Worm (Caenorhabditis elegans): Measurements from ENCODE around the gene ZK105.13.
A peak's percentile ranks its signal among the peaks of the same experiment; 100 is the strongest.

Gene ZK105.13

ce11 chrV:7713072-7713471 lies at the start of gene ZK105.13:
Gene ZK105.13, minus strand, starts transcription at chrV:7713172.
- no peak for TF ChIP-seq gmeb-1 (tag; optimal IDR thresholded peaks at IDR 0.05)
- TF ChIP-seq snpc-4 (tag; optimal IDR thresholded peaks at IDR 0.05), result no peak
- TF ChIP-seq sma-3 (GFP tag; optimal IDR thresholded peaks at IDR 0.05), result no peak
- no peak for TF ChIP-seq elt-3 (tag; optimal IDR thresholded peaks at IDR 0.05)
- TF ChIP-seq blmp-1 (tag; optimal IDR thresholded peaks at IDR 0.05; ENCODE audit: insufficient read depth), result no peak

ce11 chrV:7761906-7762305 lies 48.9 kb upstream of the ZK105.13 start:
- no peak for TF ChIP-seq nhr-23 (tag; optimal IDR thresholded peaks at IDR 0.05)
- no peak for TF ChIP-seq unc-55 (GFP tag; optimal IDR thresholded peaks at IDR 0.05)
- no peak for TF ChIP-seq snpc-4 (tag; optimal IDR thresholded peaks at IDR 0.05)
- TF ChIP-seq aly-2 (tag; optimal IDR thresholded peaks at IDR 0.05), result no peak
- no peak for TF ChIP-seq nhr-129 (tag; optimal IDR thresholded peaks at IDR 0.05)
- TF ChIP-seq F13H6.1 (tag; optimal IDR thresholded peaks at IDR 0.05), result no peak
- TF ChIP-seq nhr-77 (tag; optimal IDR thresholded peaks at IDR 0.05), result no peak
- TF ChIP-seq ztf-1 (GFP tag; conservative IDR thresholded peaks at IDR 0.05), result no peak
- no peak for TF ChIP-seq mab-5 (tag; optimal IDR thresholded peaks at IDR 0.05)
- TF ChIP-seq mdl-1 (tag; optimal IDR thresholded peaks at IDR 0.05), result no peak
- TF ChIP-seq dmd-4 (tag; optimal IDR thresholded peaks at IDR 0.05), result no peak
- TF ChIP-seq nhr-6 (tag; optimal IDR thresholded peaks at IDR 0.05), result no peak
- no peak for TF ChIP-seq unc-39 (tag; optimal IDR thresholded peaks at IDR 0.05)
- no peak for TF ChIP-seq ztf-4 (tag; optimal IDR thresholded peaks at IDR 0.05)
- TF ChIP-seq R02D3.7 (tag; optimal IDR thresholded peaks at IDR 0.05), result no peak
- TF ChIP-seq sma-3 (GFP tag; optimal IDR thresholded peaks at IDR 0.05), result no peak
- no peak for TF ChIP-seq gmeb-1 (tag; optimal IDR thresholded peaks at IDR 0.05)
- TF ChIP-seq ceh-82 (tag; optimal IDR thresholded peaks at IDR 0.05), result no peak
- TF ChIP-seq nhr-12 (tag; optimal IDR thresholded peaks at IDR 0.05), result no peak
- no peak for TF ChIP-seq Y55F3AM.14 (GFP tag; optimal IDR thresholded peaks at IDR 0.05)

ce11 chrV:7760174-7760573 lies 47.2 kb upstream of the ZK105.13 start, which contains the start of gene hint-3:
Gene hint-3, plus strand, starts transcription at chrV:7760474.
- TF ChIP-seq lin-13 (GFP tag; optimal IDR thresholded peaks at IDR 0.05) (no peak), fos-1 (tag; optimal IDR thresholded peaks at IDR 0.05) (peak; percentile 34)

- TF ChIP-seq mab-5 (tag; optimal IDR thresholded peaks at IDR 0.05) (peak; percentile 81), nhr-25 (tag; optimal IDR thresholded peaks at IDR 0.05) (peak; percentile 24), gmeb-1 (tag; optimal IDR thresholded peaks at IDR 0.05) (peak; percentile 40), ztf-11 (tag; optimal IDR thresholded peaks at IDR 0.05) (no peak), snpc-4 (tag; optimal IDR thresholded peaks at IDR 0.05) (no peak), crh-2 (tag; optimal IDR thresholded peaks at IDR 0.05) (peak; percentile 75), lsy-2 (tag; optimal IDR thresholded peaks at IDR 0.05) (peak in 1 of 2 experiments; percentile 70), zag-1 (tag; optimal IDR thresholded peaks at IDR 0.05) (peak; percentile 12), F13H6.1 (tag; optimal IDR thresholded peaks at IDR 0.05) (peak; percentile 36), nhr-10 (tag; optimal IDR thresholded peaks at IDR 0.05) (no peak), egl-27 (tag; optimal IDR thresholded peaks at IDR 0.05) (peak; percentile 60), nhr-21 (tag; optimal IDR thresholded peaks at IDR 0.05) (peak; percentile 12), mdl-1 (tag; optimal IDR thresholded peaks at IDR 0.05) (peak in 1 of 2 experiments; percentile 73), fos-1 (tag; optimal IDR thresholded peaks at IDR 0.05) (peak; percentile 23), C34F6.9 (tag; optimal IDR thresholded peaks at IDR 0.05) (peak; percentile 82), nhr-129 (tag; optimal IDR thresholded peaks at IDR 0.05) (peak; percentile 87), unc-62 (GFP tag; optimal IDR thresholded peaks at IDR 0.05) (peak; percentile 24), sma-3 (GFP tag; optimal IDR thresholded peaks at IDR 0.05) (peak; percentile 21), dmd-4 (tag; optimal IDR thresholded peaks at IDR 0.05) (no peak), unc-55 (GFP tag; optimal IDR thresholded peaks at IDR 0.05) (peak; percentile 80), sma-9 (GFP tag; optimal IDR thresholded peaks at IDR 0.05) (peak; percentile 69), sma-9 (tag; optimal IDR thresholded peaks at IDR 0.05) (no peak), lin-11 (tag; optimal IDR thresholded peaks at IDR 0.05) (no peak), lin-13 (GFP tag; optimal IDR thresholded peaks at IDR 0.05) (peak; percentile 26)
Observed at ce11 chrV:7759270-7759669, 46.3 kb upstream of the ZK105.13 start.
